Worm (Caenorhabditis elegans): Measurements from ENCODE around the gene gplb-1.

gplb-1 gene

ce11 chrV:8494260-8494939, 23.4 kb upstream of the gplb-1 start, which contains the start of gene pxn-1:
pxn-1 (plus strand) TSS chrV:8494889.
- TF ChIP-seq hlh-15 (tag; optimal IDR thresholded peaks at IDR 0.05), result no peak
- TF ChIP-seq ceh-48 (tag; optimal IDR thresholded peaks at IDR 0.05), result no peak

ce11 chrV:8481274-8481673, 10.2 kb upstream of the gplb-1 start:
- TF ChIP-seq tbx-2 (tag; optimal IDR thresholded peaks at IDR 0.05) (no peak), ets-4 (tag; optimal IDR thresholded peaks at IDR 0.05) (no peak), hlh-8 (tag; optimal IDR thresholded peaks at IDR 0.05) (no peak), eyg-1 (tag; optimal IDR thresholded peaks at IDR 0.05) (no peak), ceh-6 (GFP tag; optimal IDR thresholded peaks at IDR 0.05) (no peak), che-1 (tag; optimal IDR thresholded peaks at IDR 0.05) (no peak), odd-2 (tag; optimal IDR thresholded peaks at IDR 0.05) (no peak), ceh-18 (tag; optimal IDR thresholded peaks at IDR 0.05) (no peak), ceh-19 (GFP tag; optimal IDR thresholded peaks at IDR 0.05) (no peak), fkh-10 (GFP tag; optimal IDR thresholded peaks at IDR 0.05) (no peak), ceh-48 (tag; optimal IDR thresholded peaks at IDR 0.05) (no peak), T23F11.4 (GFP tag; optimal IDR thresholded peaks at IDR 0.05) (no peak), K02D7.2 (tag; optimal IDR thresholded peaks at IDR 0.05) (no peak), unc-3 (GFP tag; conservative IDR thresholded peaks at IDR 0.05) (no peak), unc-3 (tag; optimal IDR thresholded peaks at IDR 0.05) (no peak), ceh-24 (tag; optimal IDR thresholded peaks at IDR 0.05) (no peak), unc-55 (GFP tag; optimal IDR thresholded peaks at IDR 0.05) (no peak), pat-9 (tag; optimal IDR thresholded peaks at IDR 0.05) (no peak)

- TF ChIP-seq C08G9.2 (tag; optimal IDR thresholded peaks at IDR 0.05) (no peak), tbx-7 (tag; optimal IDR thresholded peaks at IDR 0.05) (no peak), ceh-6 (GFP tag; optimal IDR thresholded peaks at IDR 0.05) (no peak), eyg-1 (tag; optimal IDR thresholded peaks at IDR 0.05) (no peak), hlh-15 (tag; optimal IDR thresholded peaks at IDR 0.05) (no peak), nhr-11 (tag; optimal IDR thresholded peaks at IDR 0.05) (no peak)
These were observed 2.3 kb downstream of the gplb-1 start, which contains the start of gene phf-30 for ce11 chrV:8468740-8469139. phf-30 (plus strand) TSS chrV:8469040.

- TF ChIP-seq lim-6 (tag; optimal IDR thresholded peaks at IDR 0.05), result no peak
- TF ChIP-seq pha-4 (tag; optimal IDR thresholded peaks at IDR 0.05), result no peak
- TF ChIP-seq unc-3 (GFP tag; conservative IDR thresholded peaks at IDR 0.05), result no peak
- TF ChIP-seq unc-3 (tag; optimal IDR thresholded peaks at IDR 0.05), result no peak
- TF ChIP-seq K09A11.1 (tag; optimal IDR thresholded peaks at IDR 0.05; ENCODE audit: insufficient read depth), result no peak
- no peak for TF ChIP-seq ceh-18 (tag; optimal IDR thresholded peaks at IDR 0.05)
- TF ChIP-seq zip-5 (tag; optimal IDR thresholded peaks at IDR 0.05), result no peak
- TF ChIP-seq dve-1 (tag; optimal IDR thresholded peaks at IDR 0.05), result no peak
- TF ChIP-seq lin-11 (tag; optimal IDR thresholded peaks at IDR 0.05), result no peak
- TF ChIP-seq elt-4 (tag; optimal IDR thresholded peaks at IDR 0.05), result no peak
- no peak for TF ChIP-seq ceh-6 (GFP tag; optimal IDR thresholded peaks at IDR 0.05)
- TF ChIP-seq syd-9 (tag; optimal IDR thresholded peaks at IDR 0.05), result no peak
- no peak for TF ChIP-seq sdc-2 (tag; optimal IDR thresholded peaks at IDR 0.05)
- no peak for TF ChIP-seq tbx-2 (tag; optimal IDR thresholded peaks at IDR 0.05)
- TF ChIP-seq npax-4 (tag; optimal IDR thresholded peaks at IDR 0.05), result no peak
- no peak for TF ChIP-seq ceh-45 (GFP tag; IDR thresholded peaks at IDR 0.05)
- no peak for TF ChIP-seq gmeb-2 (tag; optimal IDR thresholded peaks at IDR 0.05)
- no peak for TF ChIP-seq pax-1 (tag; optimal IDR thresholded peaks at IDR 0.05)
- no peak for TF ChIP-seq ceh-24 (tag; optimal IDR thresholded peaks at IDR 0.05)
- no peak for TF ChIP-seq unc-86 (tag; optimal IDR thresholded peaks at IDR 0.05)
- TF ChIP-seq tbx-7 (tag; optimal IDR thresholded peaks at IDR 0.05), result no peak
These were observed 4.0 kb downstream of the gplb-1 start, which contains the start of gene mrpl-4 for ce11 chrV:8467031-8467430. mrpl-4 (plus strand) TSS chrV:8467265.

Measured in whole organism, late embryonic.